Fruit fly (Drosophila melanogaster): ENCODE results near the gene PolZ2.
A peak's percentile ranks its signal among the peaks of the same experiment; 100 is the strongest.

PolZ2 gene

dm6 chr3R:5591398-5591853 lies 2.8 kb downstream of the PolZ2 start, which contains the start of the genes noi and Vha26 (continued):
- no peak for TF ChIP-seq CG10959 (GFP tag; IDR thresholded peaks at IDR 0.05)
- no peak for TF ChIP-seq CG10209 (GFP tag; optimal IDR thresholded peaks at IDR 0.05)
- TF ChIP-seq gcm (GFP tag; optimal IDR thresholded peaks at IDR 0.05): no peak
- peak; percentile 30; the same call in 1 of the 2 replicates for TF ChIP-seq nerfin-2 (GFP tag; IDR thresholded peaks at IDR 0.05; ENCODE audit: partially characterized antibody)
- peak; percentile 45; the same call in 1 of the 2 replicates for TF ChIP-seq unc-4 (GFP tag; IDR thresholded peaks at IDR 0.05; ENCODE audit: partially characterized antibody)
- no peak for TF ChIP-seq CG17328 (GFP tag; IDR thresholded peaks at IDR 0.05)
- no peak for TF ChIP-seq CG1792 (GFP tag; optimal IDR thresholded peaks at IDR 0.05)
- TF ChIP-seq CG1602 (GFP tag; optimal IDR thresholded peaks at IDR 0.05): no peak
- TF ChIP-seq sr (GFP tag; IDR thresholded peaks at IDR 0.05): no peak
- no peak for TF ChIP-seq CG12769 (tag; optimal IDR thresholded peaks at IDR 0.05)
- TF ChIP-seq CG9609 (GFP tag; optimal IDR thresholded peaks at IDR 0.05): no peak
- no peak for TF ChIP-seq CG4328 (GFP tag; optimal IDR thresholded peaks at IDR 0.05)
- no peak for TF ChIP-seq Bteb2 (GFP tag; optimal IDR thresholded peaks at IDR 0.05)
- TF ChIP-seq CG11247 (GFP tag; IDR thresholded peaks at IDR 0.05): no peak
- TF ChIP-seq CG10321 (GFP tag; IDR thresholded peaks at IDR 0.05): no peak
- TF ChIP-seq CG3838 (GFP tag; optimal IDR thresholded peaks at IDR 0.05): no peak
- no peak; the same call in 1 of the 2 replicates for TF ChIP-seq klu (GFP tag; IDR thresholded peaks at IDR 0.05)
- TF ChIP-seq CG15601 (tag; optimal IDR thresholded peaks at IDR 0.05): peak; percentile 68
- no peak for TF ChIP-seq CG10274 (GFP tag; optimal IDR thresholded peaks at IDR 0.05)
- no peak for TF ChIP-seq Camta (GFP tag; optimal IDR thresholded peaks at IDR 0.05)
- TF ChIP-seq CG8290 (GFP tag; optimal IDR thresholded peaks at IDR 0.05): peak; percentile 54
- TF ChIP-seq CG8290 (tag; optimal IDR thresholded peaks at IDR 0.05): peak in 1 of 2 experiments; percentile 28
- TF ChIP-seq CG14860 (GFP tag; IDR thresholded peaks at IDR 0.05; ENCODE audit: partially characterized antibody): peak; percentile 36; the same call in 1 of the 3 replicates
- TF ChIP-seq CG1529 (GFP tag; optimal IDR thresholded peaks at IDR 0.05): no peak
- no peak for TF ChIP-seq scrt (GFP tag; optimal IDR thresholded peaks at IDR 0.05)
- TF ChIP-seq Trl (optimal IDR thresholded peaks at IDR 0.05): no peak
- TF ChIP-seq Trl (GFP tag; optimal IDR thresholded peaks at IDR 0.05): no peak
- peak; percentile 73 for TF ChIP-seq CG15514 (GFP tag; optimal IDR thresholded peaks at IDR 0.05)
- TF ChIP-seq aop (GFP tag; IDR thresholded peaks at IDR 0.05): no peak
- TF ChIP-seq ac (GFP tag; optimal IDR thresholded peaks at IDR 0.05): no peak
- TF ChIP-seq CG16779 (GFP tag; IDR thresholded peaks at IDR 0.05): no peak
- no peak for TF ChIP-seq prd (optimal IDR thresholded peaks at IDR 0.05)
- TF ChIP-seq prd (GFP tag; IDR thresholded peaks at IDR 0.05): peak; percentile 29; the same call in 1 of the 3 replicates
- TF ChIP-seq cwo (GFP tag; optimal IDR thresholded peaks at IDR 0.05): no peak
- TF ChIP-seq vnd (GFP tag; IDR thresholded peaks at IDR 0.05; ENCODE audit: partially characterized antibody): 0 out of 3 replicates have a peak, but pooled peaks have one; percentile 45
- peak; percentile 18 for TF ChIP-seq fd96Cb (tag; optimal IDR thresholded peaks at IDR 0.05)
- TF ChIP-seq so (GFP tag; IDR thresholded peaks at IDR 0.05): no peak
- TF ChIP-seq bab2 (GFP tag; optimal IDR thresholded peaks at IDR 0.05): peak; percentile 10
- no peak for TF ChIP-seq CG8944 (GFP tag; optimal IDR thresholded peaks at IDR 0.05)
- peak; percentile 74 for TF ChIP-seq knrl (GFP tag; IDR thresholded peaks at IDR 0.05; ENCODE audit: partially characterized antibody)
- TF ChIP-seq bcd (GFP tag; optimal IDR thresholded peaks at IDR 0.05): no peak
- TF ChIP-seq CG17568 (GFP tag; optimal IDR thresholded peaks at IDR 0.05): no peak
- no peak for TF ChIP-seq Nf-YA (GFP tag; IDR thresholded peaks at IDR 0.05)
- TF ChIP-seq tgo (GFP tag; IDR thresholded peaks at IDR 0.05): no peak
- TF ChIP-seq Hey (tag; optimal IDR thresholded peaks at IDR 0.05): no peak
- TF ChIP-seq dati (GFP tag; IDR thresholded peaks at IDR 0.05): no peak
- TF ChIP-seq slou (GFP tag; optimal IDR thresholded peaks at IDR 0.05): peak; percentile 10
- TF ChIP-seq nau (GFP tag; optimal IDR thresholded peaks at IDR 0.05): no peak
- TF ChIP-seq Hand (GFP tag; optimal IDR thresholded peaks at IDR 0.05): no peak
- peak; percentile 91 for TF ChIP-seq sens (GFP tag)
- TF ChIP-seq CG30403 (GFP tag; optimal IDR thresholded peaks at IDR 0.05): peak; percentile 23
- TF ChIP-seq CG9727 (GFP tag; optimal IDR thresholded peaks at IDR 0.05): peak; percentile 60

Measured in whole organism, embryonic.